Worm (Caenorhabditis elegans) whole organism, L1 larva: Measurements from ENCODE around the gene srd-44.

Experiments
- ama-1 ChIP-seq: fragments of 150-350 bp; optimal IDR thresholded peaks from 2 replicates; lab custom pipeline; 2014
- egl-27 ChIP-seq, 2 experiments: fragments of 150-350 bp in 1 of 2; sonication (generic microtip); optimal IDR thresholded peaks; 3 replicates each; lab custom pipeline; 2017 to 2018; ENCODE audit warnings: missing biosample characterization in 2 of 2, missing genetic modification characterization in 2 of 2, missing genetic modification reagents in 2 of 2
- jun-1 ChIP-seq: fragments of 150-350 bp; optimal IDR thresholded peaks from 2 replicates; lab custom pipeline; 2014; ENCODE audit warnings: missing biosample characterization, missing genetic modification reagents, missing genetic modification characterization
- nhr-11 ChIP-seq: fragments of 150-350 bp; optimal IDR thresholded peaks from 2 replicates; lab custom pipeline; 2014; ENCODE audit warnings: missing biosample characterization, missing genetic modification characterization
- nhr-19 ChIP-seq: fragments of 200-800 bp; sonication (Bioruptor generic); conservative IDR thresholded peaks from 2 replicates; pipeline ENCODE4 v1.3.6; 2022; ENCODE audit warnings: missing genetic modification characterization, missing compliant biosample characterization
- nhr-77 ChIP-seq: fragments of 150-350 bp; optimal IDR thresholded peaks from 2 replicates; lab custom pipeline; 2014; ENCODE audit warnings: missing biosample characterization, missing genetic modification characterization

DNA sequence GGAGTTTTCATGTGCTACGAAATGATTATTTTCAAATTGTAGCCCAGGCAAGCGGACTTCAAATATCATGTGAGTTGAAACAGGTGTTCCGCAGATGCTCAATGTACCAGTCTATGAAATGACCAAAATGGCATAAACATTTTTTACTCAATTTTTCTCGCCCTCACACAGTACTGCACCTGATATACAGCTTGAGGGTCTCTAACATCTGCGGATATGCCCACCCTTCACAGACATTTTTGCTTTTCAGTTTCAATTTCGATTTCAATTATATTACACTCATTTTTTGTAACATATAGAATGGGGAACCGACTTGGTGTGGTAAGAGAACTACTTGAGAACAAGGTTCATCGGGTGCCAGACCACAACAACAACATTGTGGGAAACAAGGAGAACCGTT, 8.5 kb downstream of the srd-44 start, which contains the start of gene F42F12.11:
- TF ChIP-seq egl-27 (tag; optimal IDR thresholded peaks at IDR 0.05; lab: Kevin White, UChicago) (no peak), nhr-11 (tag; lab: Kevin White, UChicago) (no peak), nhr-77 (tag; lab: Kevin White, UChicago) (no peak), ama-1 (lab: Kevin White, UChicago) (no peak), jun-1 (tag; lab: Kevin White, UChicago) (no peak), nhr-19 (no peak)
